Fruit fly (Drosophila melanogaster): ENCODE measurements around the gene rsh.

rsh gene

DNA sequence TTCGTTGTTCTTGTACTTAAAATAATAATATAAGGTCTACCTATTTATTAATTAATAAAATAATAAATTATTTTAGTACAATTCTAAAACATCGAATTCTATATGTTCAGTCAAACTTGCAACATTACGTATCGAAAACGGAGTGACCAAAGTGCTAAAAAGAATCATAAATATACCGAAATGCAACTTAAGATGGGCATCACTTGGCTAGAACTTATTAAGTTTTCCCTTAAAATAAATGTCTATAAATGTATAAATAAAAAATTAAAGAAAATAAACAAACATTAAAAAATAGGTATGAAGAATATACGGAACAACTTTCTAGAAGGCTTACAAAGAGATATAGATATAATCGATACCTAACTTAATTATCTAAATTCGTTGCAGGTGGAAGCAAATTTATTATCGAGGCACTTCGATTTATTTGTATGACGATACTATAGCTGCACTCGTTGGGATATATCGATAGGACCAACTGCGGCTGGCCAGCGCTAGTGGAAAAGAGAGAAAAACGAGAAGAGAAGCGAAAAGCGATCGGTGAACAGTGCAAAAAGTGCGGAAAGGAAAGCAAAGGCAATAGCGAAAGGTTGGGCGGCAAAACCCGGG is 102.3 kb downstream of the rsh start, which contains the start of gene lic:
Gene lic, plus strand, starts transcription at position 490 of the 606 bp plus-strand sequence.
- TF ChIP-seq rn (GFP tag; IDR thresholded peaks at IDR 0.05), result no peak
- no peak for TF ChIP-seq Ets98B (GFP tag; IDR thresholded peaks at IDR 0.05)
- TF ChIP-seq CG8301 (tag; optimal IDR thresholded peaks at IDR 0.05), result no peak
- TF ChIP-seq Pif1A (GFP tag; optimal IDR thresholded peaks at IDR 0.05), result no peak
- TF ChIP-seq Pif1B (GFP tag; optimal IDR thresholded peaks at IDR 0.05), result no peak
- TF ChIP-seq fd96Ca (GFP tag; IDR thresholded peaks at IDR 0.05), result no peak
- no peak for TF ChIP-seq Snoo (tag; optimal IDR thresholded peaks at IDR 0.05)
- TF ChIP-seq CG14655 (GFP tag; optimal IDR thresholded peaks at IDR 0.05), result no peak
- TF ChIP-seq CG12605 (GFP tag; IDR thresholded peaks at IDR 0.05), result no peak
- TF ChIP-seq CG10348 (GFP tag; IDR thresholded peaks at IDR 0.05), result no peak
- no peak for TF ChIP-seq CG9948 (tag; optimal IDR thresholded peaks at IDR 0.05)
- TF ChIP-seq CG8159 (tag; optimal IDR thresholded peaks at IDR 0.05), result no peak
- no peak for TF ChIP-seq CG4496 (GFP tag; IDR thresholded peaks at IDR 0.05)
- no peak for TF ChIP-seq CG15710 (tag; optimal IDR thresholded peaks at IDR 0.05)

DNA sequence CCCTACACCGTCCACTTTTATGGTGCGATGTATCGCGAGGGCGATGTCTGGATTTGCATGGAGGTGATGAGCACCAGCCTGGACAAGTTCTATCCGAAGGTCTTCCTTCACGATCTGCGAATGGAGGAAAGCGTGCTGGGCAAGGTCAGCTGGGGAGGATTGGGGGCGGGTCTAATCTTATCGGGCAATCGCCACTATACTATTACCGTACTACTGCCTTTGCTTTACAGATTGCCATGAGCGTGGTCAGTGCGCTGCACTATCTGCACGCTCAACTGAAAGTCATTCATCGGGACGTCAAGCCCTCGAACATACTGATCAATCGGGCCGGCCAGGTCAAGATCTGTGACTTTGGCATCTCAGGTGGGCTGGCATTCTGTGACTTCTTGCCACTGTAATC is 103.4 kb downstream of the rsh start:
- TF ChIP-seq CG17806 (tag; optimal IDR thresholded peaks at IDR 0.05) (no peak), Ets98B (GFP tag; IDR thresholded peaks at IDR 0.05) (no peak), CG34367 (tag; optimal IDR thresholded peaks at IDR 0.05) (no peak), rn (GFP tag; IDR thresholded peaks at IDR 0.05) (no peak), fd96Ca (GFP tag; IDR thresholded peaks at IDR 0.05) (no peak), CG12605 (GFP tag; IDR thresholded peaks at IDR 0.05) (no peak)

DNA sequence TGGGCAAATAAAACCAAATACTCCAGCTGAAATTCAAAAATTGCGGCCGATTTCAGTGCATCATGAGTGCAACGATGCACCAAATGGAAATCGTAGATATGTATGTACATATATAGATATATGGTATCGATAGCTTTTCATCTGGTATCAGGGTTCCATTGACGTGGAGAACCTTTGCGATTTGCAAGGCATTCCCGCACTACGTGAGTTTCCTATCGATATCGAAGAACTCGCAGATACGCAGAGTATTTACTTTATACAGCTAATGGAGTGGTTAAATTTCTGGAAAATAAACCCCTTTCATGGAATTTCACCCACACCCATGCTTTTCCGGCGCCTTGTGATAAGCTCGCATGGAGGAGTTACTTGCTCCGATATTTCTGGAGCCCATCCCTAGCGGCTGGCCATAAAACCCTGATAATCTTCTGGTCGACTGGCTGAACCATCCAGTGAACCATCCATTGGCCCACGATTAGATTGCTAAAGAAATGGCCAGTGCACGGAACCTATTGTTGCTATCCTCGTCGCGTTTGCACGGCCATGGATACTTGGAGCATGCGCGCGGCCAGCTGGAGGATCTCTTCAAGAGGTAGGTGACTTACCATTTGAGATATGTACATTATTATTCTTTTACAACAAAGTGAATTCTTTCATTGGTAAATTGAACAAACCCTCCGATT is 105.8 kb downstream of the rsh start, which contains the start of gene CG2200:
Gene CG2200, plus strand, starts transcription at position 215 of the 680 bp plus-strand sequence.
- TF ChIP-seq CG10348 (GFP tag; IDR thresholded peaks at IDR 0.05) (no peak), CG17806 (tag; optimal IDR thresholded peaks at IDR 0.05) (peak; percentile 54), EcR (GFP tag; optimal IDR thresholded peaks at IDR 0.05) (no peak), CG14655 (GFP tag; optimal IDR thresholded peaks at IDR 0.05) (no peak), CG13204 (GFP tag; optimal IDR thresholded peaks at IDR 0.05) (no peak), CG15710 (tag; optimal IDR thresholded peaks at IDR 0.05) (peak; percentile 59), Snoo (tag; optimal IDR thresholded peaks at IDR 0.05) (peak; percentile 63), CG34367 (tag; optimal IDR thresholded peaks at IDR 0.05) (peak; percentile 30), CG8159 (tag; optimal IDR thresholded peaks at IDR 0.05) (peak; percentile 42), CG8301 (tag; optimal IDR thresholded peaks at IDR 0.05) (peak; percentile 24), Pif1B (GFP tag; optimal IDR thresholded peaks at IDR 0.05) (peak; percentile 57), CG9948 (tag; optimal IDR thresholded peaks at IDR 0.05) (peak; percentile 23), fd96Ca (GFP tag; IDR thresholded peaks at IDR 0.05) (peak; percentile 77; the same call in 2 of the 3 replicates), D1 (tag; optimal IDR thresholded peaks at IDR 0.05) (no peak), CG32121 (GFP tag; IDR thresholded peaks at IDR 0.05) (peak; percentile 74), CG4496 (GFP tag; IDR thresholded peaks at IDR 0.05) (peak; percentile 69; the same call in 2 of the 3 replicates), gl (tag; optimal IDR thresholded peaks at IDR 0.05) (peak; percentile 30), rn (GFP tag; IDR thresholded peaks at IDR 0.05) (0 out of 2 replicates have a peak, but pooled peaks have one; percentile 10), Ets98B (GFP tag; IDR thresholded peaks at IDR 0.05) (peak; percentile 76), CG12605 (GFP tag; IDR thresholded peaks at IDR 0.05) (peak; percentile 62), Pif1A (GFP tag; optimal IDR thresholded peaks at IDR 0.05) (peak; percentile 61)

DNA sequence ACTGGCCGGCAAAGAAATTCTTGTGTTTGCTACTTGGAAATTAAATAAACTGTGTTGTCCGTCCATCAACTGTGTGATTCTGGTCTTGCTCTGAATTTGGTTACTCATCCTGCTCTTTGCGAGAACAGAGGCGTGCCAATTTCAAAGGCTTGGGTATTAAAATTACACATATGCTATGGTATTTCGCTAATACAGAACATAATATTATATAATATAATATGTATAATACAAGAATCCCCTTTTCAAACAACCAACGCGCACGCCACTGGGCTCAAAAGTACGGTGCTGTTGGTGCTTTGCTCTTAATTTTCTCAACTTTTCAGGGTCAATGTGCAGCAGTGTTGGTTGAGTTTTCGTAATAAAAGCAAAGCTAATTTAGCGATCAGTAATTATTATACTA is 111.5 kb downstream of the rsh start:
- peak; percentile 43 for TF ChIP-seq CG17806 (tag; optimal IDR thresholded peaks at IDR 0.05)
- peak; percentile 44 for TF ChIP-seq Pif1A (GFP tag; optimal IDR thresholded peaks at IDR 0.05)
- peak; percentile 28 for TF ChIP-seq CG8159 (tag; optimal IDR thresholded peaks at IDR 0.05)
- peak; percentile 73 for TF ChIP-seq Snoo (tag; optimal IDR thresholded peaks at IDR 0.05)
- TF ChIP-seq CG13204 (GFP tag; optimal IDR thresholded peaks at IDR 0.05), result no peak
- TF ChIP-seq CG9948 (tag; optimal IDR thresholded peaks at IDR 0.05), result peak; percentile 52
- peak; percentile 55 for TF ChIP-seq CG15710 (tag; optimal IDR thresholded peaks at IDR 0.05)
- no peak for TF ChIP-seq gl (tag; optimal IDR thresholded peaks at IDR 0.05)
- peak; percentile 38; the same call in 1 of the 2 replicates for TF ChIP-seq rn (GFP tag; IDR thresholded peaks at IDR 0.05)
- no peak for TF ChIP-seq D1 (tag; optimal IDR thresholded peaks at IDR 0.05)
- peak; percentile 76 for TF ChIP-seq Ets98B (GFP tag; IDR thresholded peaks at IDR 0.05)
- peak; percentile 76; the same call in 1 of the 2 replicates for TF ChIP-seq CG32121 (GFP tag; IDR thresholded peaks at IDR 0.05)
- peak; percentile 29 for TF ChIP-seq CG34367 (tag; optimal IDR thresholded peaks at IDR 0.05)
- peak; percentile 81 for TF ChIP-seq fd96Ca (GFP tag; IDR thresholded peaks at IDR 0.05)
- peak; percentile 37; the same call in 1 of the 2 replicates for TF ChIP-seq CG12605 (GFP tag; IDR thresholded peaks at IDR 0.05)
- peak; percentile 59 for TF ChIP-seq Pif1B (GFP tag; optimal IDR thresholded peaks at IDR 0.05)
- TF ChIP-seq CG8301 (tag; optimal IDR thresholded peaks at IDR 0.05), result peak; percentile 47
- TF ChIP-seq CG10348 (GFP tag; IDR thresholded peaks at IDR 0.05), result 0 out of 2 replicates have a peak, but pooled peaks have one; percentile 33
- TF ChIP-seq CG4496 (GFP tag; IDR thresholded peaks at IDR 0.05), result peak; percentile 90
- no peak for TF ChIP-seq EcR (GFP tag; optimal IDR thresholded peaks at IDR 0.05)
- TF ChIP-seq CG14655 (GFP tag; optimal IDR thresholded peaks at IDR 0.05), result no peak

DNA sequence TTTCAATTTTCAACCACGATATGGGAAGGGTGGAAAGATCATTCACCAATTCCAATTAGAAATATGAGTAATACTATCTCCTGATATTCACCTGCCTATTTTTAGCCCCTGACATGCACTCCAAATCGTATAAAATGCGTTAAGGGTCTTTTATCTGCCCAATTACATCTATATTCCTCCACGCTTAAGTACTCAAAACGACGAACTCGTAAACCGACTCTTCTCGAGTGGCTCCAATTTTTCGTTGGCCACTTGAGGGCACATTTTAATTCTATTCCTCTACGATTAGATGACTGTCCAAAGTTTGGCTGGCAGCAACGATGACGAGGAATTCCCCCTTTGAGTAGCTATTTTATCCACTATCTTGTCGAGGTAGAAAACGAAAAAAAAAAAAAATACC is 113.4 kb downstream of the rsh start:
- TF ChIP-seq CG13204 (GFP tag; optimal IDR thresholded peaks at IDR 0.05) (no peak), CG32121 (GFP tag; IDR thresholded peaks at IDR 0.05) (no peak), gl (tag; optimal IDR thresholded peaks at IDR 0.05) (no peak), Pif1B (GFP tag; optimal IDR thresholded peaks at IDR 0.05) (no peak), Snoo (tag; optimal IDR thresholded peaks at IDR 0.05) (no peak), CG14655 (GFP tag; optimal IDR thresholded peaks at IDR 0.05) (no peak), CG8159 (tag; optimal IDR thresholded peaks at IDR 0.05) (no peak), fd96Ca (GFP tag; IDR thresholded peaks at IDR 0.05) (no peak)
